Worm (Caenorhabditis elegans) whole organism, mixed stage, embryonic: ENCODE data around the gene C01G12.7.

Experiments used
- blmp-1 ChIP-seq: fragments of 150-350 bp; optimal IDR thresholded peaks from 2 replicates; lab custom pipeline; 2014; ENCODE audit warnings: missing biosample characterization, missing genetic modification characterization
- cnd-1 ChIP-seq: fragments of 200-800 bp; sonication (Bioruptor generic); optimal IDR thresholded peaks from 2 replicates; lab custom pipeline; 2018; ENCODE audit warnings: mild to moderate bottlenecking, missing genetic modification characterization, missing compliant biosample characterization
- elt-3 ChIP-seq: fragments of 150-350 bp; optimal IDR thresholded peaks from 2 replicates; lab custom pipeline; 2014; ENCODE audit warnings: missing biosample characterization, missing genetic modification characterization
- flh-1 ChIP-seq: fragments of 200-800 bp; sonication (Bioruptor generic); optimal IDR thresholded peaks from 2 replicates; lab custom pipeline; 2018; ENCODE audit warnings: mild to moderate bottlenecking, missing genetic modification characterization, moderate library complexity, missing compliant biosample characterization
- mab-5 ChIP-seq: fragments of 150-350 bp; optimal IDR thresholded peaks from 2 replicates; lab custom pipeline; 2014; ENCODE audit warnings: missing biosample characterization, missing genetic modification characterization
- mep-1 ChIP-seq: fragments of 150-350 bp; optimal IDR thresholded peaks from 2 replicates; lab custom pipeline; 2017; ENCODE audit warnings: missing biosample characterization, missing genetic modification reagents, missing genetic modification characterization, inconsistent platforms
- nhr-237 ChIP-seq: fragments of 150-350 bp; optimal IDR thresholded peaks from 2 replicates; lab custom pipeline; 2014; ENCODE audit warnings: missing biosample characterization, missing genetic modification characterization
- nhr-28 ChIP-seq: fragments of 150-350 bp; optimal IDR thresholded peaks from 2 replicates; lab custom pipeline; 2014; ENCODE audit warnings: missing biosample characterization, missing genetic modification characterization
- nhr-76 ChIP-seq: sonication (generic microtip); optimal IDR thresholded peaks from 2 replicates; lab custom pipeline; 2017; ENCODE audit warnings: missing biosample characterization, missing genetic modification characterization
- snpc-4 ChIP-seq: fragments of 150-350 bp; optimal IDR thresholded peaks from 2 replicates; lab custom pipeline; 2014; ENCODE audit warnings: missing biosample characterization, missing genetic modification characterization
- unc-120 ChIP-seq: sonication (generic microtip); optimal IDR thresholded peaks from 2 replicates; lab custom pipeline; 2017; ENCODE audit warnings: missing genetic modification characterization, missing compliant biosample characterization; ENCODE audit not compliant: poor library complexity, severe bottlenecking
- unc-39 ChIP-seq: fragments of 150-350 bp; optimal IDR thresholded peaks from 2 replicates; lab custom pipeline; 2014; ENCODE audit warnings: missing biosample characterization, missing genetic modification characterization
- unc-62 ChIP-seq: fragments of 150-350 bp; optimal IDR thresholded peaks from 2 replicates; lab custom pipeline; 2014; ENCODE audit warnings: missing biosample characterization, missing genetic modification reagents, missing genetic modification characterization
- ztf-11 ChIP-seq: fragments of 150-350 bp; optimal IDR thresholded peaks from 2 replicates; lab custom pipeline; 2014; ENCODE audit warnings: missing biosample characterization, missing genetic modification characterization

- no peak for TF ChIP-seq mab-5 (tag; lab: Kevin White, UChicago)
- no peak for TF ChIP-seq ztf-11 (tag; lab: Kevin White, UChicago)
- no peak for TF ChIP-seq nhr-76 (tag; lab: Kevin White, UChicago)
- no peak for TF ChIP-seq unc-39 (tag; lab: Kevin White, UChicago)
- no peak for TF ChIP-seq blmp-1
- no peak for TF ChIP-seq unc-62 (GFP tag; lab: Kevin White, UChicago)
- TF ChIP-seq nhr-28 (tag; lab: Kevin White, UChicago): no peak
- TF ChIP-seq cnd-1: no peak
- TF ChIP-seq snpc-4: no peak
- no peak for TF ChIP-seq mep-1 (tag; lab: Kevin White, UChicago)
- no peak for TF ChIP-seq nhr-237 (tag; lab: Kevin White, UChicago)
- TF ChIP-seq unc-120 (tag; lab: Kevin White, UChicago): no peak
- no peak for TF ChIP-seq flh-1
- no peak for TF ChIP-seq elt-3 (tag; lab: Kevin White, UChicago)
These were observed 24.7 kb upstream of the C01G12.7 start for ce11 chrII:14616402-14616801.
